Fruit fly (Drosophila melanogaster): Measurements from ENCODE around the gene CG15628.

CG15628 gene

DNA sequence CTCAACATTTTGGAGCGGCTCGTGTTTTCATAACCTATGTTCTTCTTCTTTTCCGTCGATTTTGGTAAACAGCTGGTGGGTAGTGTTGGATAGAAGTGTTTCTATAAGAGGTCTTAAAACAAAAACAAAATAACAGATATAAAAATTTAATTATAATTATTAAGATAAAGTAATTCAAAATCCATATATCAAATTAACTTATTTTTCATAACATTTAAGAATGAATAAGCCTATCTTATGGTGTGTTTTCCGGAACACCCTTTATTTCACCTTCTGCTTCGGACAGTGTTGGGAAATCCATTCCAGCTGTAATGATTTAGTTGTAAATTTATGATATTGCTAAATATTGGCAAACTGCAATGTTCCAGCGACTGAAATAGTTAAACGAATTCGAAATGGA lies 28.8 kb downstream of the CG15628 start, which contains the start of the genes mRpS2 and Mon1 (continued):
- TF ChIP-seq fru (optimal IDR thresholded peaks at IDR 0.05) (no peak), Usf (GFP tag; optimal IDR thresholded peaks at IDR 0.05) (peak; percentile 75), gcm (GFP tag; optimal IDR thresholded peaks at IDR 0.05) (peak; percentile 95), ttk (GFP tag; IDR thresholded peaks at IDR 0.05) (peak; percentile 95), CG8281 (tag; optimal IDR thresholded peaks at IDR 0.05) (peak; percentile 81), bowl (GFP tag; IDR thresholded peaks at IDR 0.05) (peak; percentile 92), CG6272 (GFP tag; IDR thresholded peaks at IDR 0.05) (peak; percentile 95), Oli (tag; optimal IDR thresholded peaks at IDR 0.05) (peak; percentile 93), cg (GFP tag; optimal IDR thresholded peaks at IDR 0.05) (no peak), CG13624 (GFP tag; optimal IDR thresholded peaks at IDR 0.05) (peak; percentile 80), phol (tag; optimal IDR thresholded peaks at IDR 0.05) (peak; percentile 95), Hey (tag; optimal IDR thresholded peaks at IDR 0.05) (no peak)

DNA sequence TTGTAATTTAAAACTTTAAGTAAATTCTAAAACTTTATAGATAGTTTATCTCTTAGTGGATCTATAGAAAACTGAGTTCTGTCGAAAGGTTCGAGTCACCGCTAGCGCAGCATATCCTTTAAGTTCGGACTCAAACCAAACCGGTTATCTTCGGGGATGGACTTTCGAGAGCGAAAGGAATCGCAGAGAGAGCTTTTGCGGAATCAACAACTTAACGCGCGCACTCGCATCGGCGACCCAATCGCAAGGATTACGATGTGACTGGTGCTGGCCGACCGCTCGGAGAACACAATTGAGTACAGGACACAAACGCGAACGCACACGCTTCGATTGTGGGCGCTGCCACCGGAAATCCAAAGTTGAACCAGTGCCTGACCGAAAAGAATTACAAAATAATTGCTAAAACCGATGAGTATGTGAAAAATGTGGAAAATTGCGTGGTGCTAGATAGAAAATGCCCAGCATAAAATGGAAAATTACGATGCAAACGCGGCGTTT lies 31.1 kb downstream of the CG15628 start, which contains the start of gene smog:
TSS of gene smog (plus strand) at position 260 of the 498 bp plus-strand sequence.
- TF ChIP-seq CG2199 (GFP tag; IDR thresholded peaks at IDR 0.05) (no peak), CG9215 (GFP tag; IDR thresholded peaks at IDR 0.05) (no peak), Poxn (GFP tag; IDR thresholded peaks at IDR 0.05) (no peak), CG9609 (GFP tag; optimal IDR thresholded peaks at IDR 0.05) (no peak), CG9797 (GFP tag; optimal IDR thresholded peaks at IDR 0.05) (no peak), CrebB (tag; optimal IDR thresholded peaks at IDR 0.05) (no peak), zen (tag; optimal IDR thresholded peaks at IDR 0.05) (no peak), CG6854 (GFP tag; optimal IDR thresholded peaks at IDR 0.05) (no peak), Nf-YA (GFP tag; IDR thresholded peaks at IDR 0.05) (no peak), CG8478 (optimal IDR thresholded peaks at IDR 0.05) (no peak), Nf-YB (GFP tag; optimal IDR thresholded peaks at IDR 0.05) (peak; percentile 1), btn (GFP tag; optimal IDR thresholded peaks at IDR 0.05) (no peak), trh (GFP tag; optimal IDR thresholded peaks at IDR 0.05) (no peak), slp2 (GFP tag; optimal IDR thresholded peaks at IDR 0.05) (no peak), Ets65A (GFP tag) (peak; percentile 78), pros (GFP tag; optimal IDR thresholded peaks at IDR 0.05) (no peak), Sox100B (GFP tag; optimal IDR thresholded peaks at IDR 0.05) (no peak), CG1832 (GFP tag; optimal IDR thresholded peaks at IDR 0.05) (no peak), Hmr (GFP tag; optimal IDR thresholded peaks at IDR 0.05) (no peak), caup (GFP tag; optimal IDR thresholded peaks at IDR 0.05; ENCODE audit: severe bottlenecking) (no peak), tap (tag; optimal IDR thresholded peaks at IDR 0.05) (no peak), pzg (GFP tag; optimal IDR thresholded peaks at IDR 0.05) (peak; percentile 15), Deaf1 (tag; optimal IDR thresholded peaks at IDR 0.05) (peak; percentile 88), pita (GFP tag; optimal IDR thresholded peaks at IDR 0.05) (peak; percentile 41), CTCF (GFP tag; optimal IDR thresholded peaks at IDR 0.05) (peak; percentile 43), toy (GFP tag; IDR thresholded peaks at IDR 0.05) (no peak), CG17361 (GFP tag; IDR thresholded peaks at IDR 0.05) (no peak), z (GFP tag; IDR thresholded peaks at IDR 0.05) (no peak), fu2 (GFP tag; optimal IDR thresholded peaks at IDR 0.05) (no peak), CG14014 (GFP tag; IDR thresholded peaks at IDR 0.05) (no peak), CG2120 (GFP tag; optimal IDR thresholded peaks at IDR 0.05) (no peak), CG16815 (GFP tag; optimal IDR thresholded peaks at IDR 0.05) (no peak), nerfin-1 (tag; optimal IDR thresholded peaks at IDR 0.05) (peak; percentile 10), CG15514 (GFP tag; optimal IDR thresholded peaks at IDR 0.05) (peak; percentile 28), Nf-YC (tag; optimal IDR thresholded peaks at IDR 0.05) (peak; percentile 80), ewg (GFP tag; optimal IDR thresholded peaks at IDR 0.05) (peak; percentile 93), fd3F (GFP tag; optimal IDR thresholded peaks at IDR 0.05) (no peak), CG8290 (GFP tag; optimal IDR thresholded peaks at IDR 0.05) (no peak), CG8290 (tag; optimal IDR thresholded peaks at IDR 0.05) (no peak), wek (GFP tag; optimal IDR thresholded peaks at IDR 0.05) (no peak)
